Worm (Caenorhabditis elegans) whole organism, early embryonic: ENCODE results near the gene pole-2.

ENCODE experiments used
- B0310.2 ChIP-seq: sonication (generic microtip); optimal IDR thresholded peaks from 2 replicates; lab custom pipeline; 2016; ENCODE audit warnings: mild to moderate bottlenecking, missing genetic modification characterization, missing compliant biosample characterization
- F13C5.2 ChIP-seq: sonication (generic microtip); optimal IDR thresholded peaks from 2 replicates; lab custom pipeline; 2017; ENCODE audit warnings: mild to moderate bottlenecking, missing genetic modification characterization, inconsistent platforms, missing compliant biosample characterization
- aly-1 ChIP-seq: sonication (generic microtip); optimal IDR thresholded peaks from 2 replicates; lab custom pipeline; 2016; ENCODE audit warnings: missing genetic modification characterization, missing compliant biosample characterization
- ama-1 ChIP-seq: fragments of 150-350 bp; optimal IDR thresholded peaks from 2 replicates; lab custom pipeline; 2014
- ceh-13 ChIP-seq: fragments of 200-800 bp; sonication (Bioruptor generic); optimal IDR thresholded peaks from 2 replicates; lab custom pipeline; 2018; ENCODE audit warnings: mild to moderate bottlenecking, missing genetic modification characterization, missing compliant biosample characterization
- ceh-36 ChIP-seq: sonication (generic microtip); optimal IDR thresholded peaks from 2 replicates; lab custom pipeline; 2016; ENCODE audit warnings: missing genetic modification characterization, inconsistent platforms, missing compliant biosample characterization
- ets-7 ChIP-seq: sonication (generic microtip); optimal IDR thresholded peaks from 2 replicates; lab custom pipeline; 2016; ENCODE audit warnings: missing genotype, missing genetic modification characterization, missing compliant biosample characterization
- flt-1 ChIP-seq: fragments of 200-800 bp; sonication (Bioruptor generic); IDR thresholded peaks from 2 replicates; pipeline ENCODE4 v1.3.6; 2022; ENCODE audit warnings: missing genetic modification characterization, missing compliant biosample characterization
- hmbx-1 ChIP-seq: sonication (generic microtip); optimal IDR thresholded peaks from 2 replicates; lab custom pipeline; 2016; ENCODE audit warnings: mild to moderate bottlenecking, missing genetic modification characterization, missing compliant biosample characterization
- hmg-4 ChIP-seq: fragments of 200-800 bp; sonication (Bioruptor generic); optimal IDR thresholded peaks from 2 replicates; lab custom pipeline; 2018; ENCODE audit warnings: mild to moderate bottlenecking, missing genetic modification characterization, missing compliant biosample characterization
- hnd-1 ChIP-seq: sonication (generic microtip); optimal IDR thresholded peaks from 2 replicates; lab custom pipeline; 2016; ENCODE audit warnings: missing genetic modification characterization, missing compliant biosample characterization
- pes-1 ChIP-seq: fragments of 200-800 bp; sonication (Bioruptor generic); IDR thresholded peaks from 2 replicates; pipeline ENCODE4 v1.3.6; 2022; ENCODE audit warnings: missing genetic modification reagents, missing genetic modification characterization, missing compliant biosample characterization
- scrt-1 ChIP-seq: fragments of 200-800 bp; sonication (Bioruptor generic); IDR thresholded peaks from 2 replicates; pipeline ENCODE4 v1.3.6; 2022; ENCODE audit warnings: missing genetic modification characterization, missing compliant biosample characterization
- sea-1 ChIP-seq: fragments of 200-800 bp; sonication (Bioruptor generic); conservative IDR thresholded peaks from 2 replicates; pipeline ENCODE4 v1.3.6; 2022; ENCODE audit warnings: missing genetic modification characterization, missing compliant biosample characterization
- tbx-11 ChIP-seq: fragments of 200-800 bp; sonication (Bioruptor generic); IDR thresholded peaks from 2 replicates; pipeline ENCODE4 v1.3.6; 2022; ENCODE audit warnings: missing genetic modification characterization, missing compliant biosample characterization
- tbx-37 ChIP-seq: fragments of 200-800 bp; sonication (Bioruptor generic); conservative IDR thresholded peaks from 2 replicates; pipeline ENCODE4 v1.3.6; 2022; ENCODE audit warnings: missing genetic modification reagents, missing genetic modification characterization, missing compliant biosample characterization
- tra-4 ChIP-seq: sonication (generic microtip); optimal IDR thresholded peaks from 2 replicates; lab custom pipeline; 2017; ENCODE audit warnings: missing genetic modification characterization, missing compliant biosample characterization

Gene pole-2

ce11 chrIV:8651835-8652234 is 34.6 kb downstream of the pole-2 start, which contains the start of gene C49C8.8:
Gene C49C8.8, plus strand, starts transcription at chrIV:8652135.
- TF ChIP-seq flt-1 (GFP tag; lab: Robert Waterston, UW) (no peak), tbx-37 (GFP tag; lab: Robert Waterston, UW) (no peak), aly-1 (tag; lab: Kevin White, UChicago) (no peak), hmbx-1 (tag; lab: Kevin White, UChicago) (no peak), F13C5.2 (tag; lab: Kevin White, UChicago) (no peak), B0310.2 (tag; lab: Kevin White, UChicago) (no peak), tbx-11 (no peak), scrt-1 (GFP tag; lab: Robert Waterston, UW) (no peak), tra-4 (tag; lab: Kevin White, UChicago) (no peak), ama-1 (lab: Kevin White, UChicago) (no peak), sea-1 (GFP tag; lab: Robert Waterston, UW) (no peak), ceh-36 (tag; lab: Kevin White, UChicago) (no peak), ets-7 (tag; lab: Kevin White, UChicago) (no peak)

- TF ChIP-seq ceh-36 (tag; lab: Kevin White, UChicago) (no peak), tbx-11 (no peak), aly-1 (tag; lab: Kevin White, UChicago) (no peak), tbx-37 (GFP tag; lab: Robert Waterston, UW) (no peak), tra-4 (tag; lab: Kevin White, UChicago) (no peak), ets-7 (tag; lab: Kevin White, UChicago) (no peak), ceh-13 (GFP tag; lab: Kevin White, UChicago) (no peak), sea-1 (GFP tag; lab: Robert Waterston, UW) (no peak), hnd-1 (tag; lab: Kevin White, UChicago) (no peak), pes-1 (GFP tag; lab: Robert Waterston, UW) (no peak), ama-1 (lab: Kevin White, UChicago) (no peak), hmbx-1 (tag; lab: Kevin White, UChicago) (no peak)
Observed at ce11 chrIV:8650696-8651095, 35.7 kb downstream of the pole-2 start, which contains the start of gene C49C8.2. Gene C49C8.2, plus strand, starts transcription at chrIV:8651088.

DNA sequence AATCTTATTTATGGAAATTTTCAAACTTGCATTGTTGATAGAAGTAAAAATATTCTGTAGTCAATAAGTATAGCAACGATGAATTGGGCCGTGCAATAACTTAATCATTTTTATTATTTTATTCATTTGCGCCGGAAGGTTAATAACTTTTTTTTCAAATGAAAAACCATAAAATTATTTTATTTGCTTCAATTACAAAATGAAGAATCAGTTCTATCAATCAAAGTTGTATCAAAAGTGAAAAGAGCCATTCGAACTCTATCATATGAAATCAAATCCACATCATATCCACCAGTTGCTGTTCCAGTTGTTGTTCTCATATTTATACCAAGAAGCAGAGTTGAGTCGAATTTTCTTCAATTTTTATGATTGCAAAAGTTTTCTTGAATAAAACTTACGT is 37.9 kb downstream of the pole-2 start, which contains the start of gene cyp-33E1:
cyp-33E1 (minus strand) TSS at position 101 of the 400 bp plus-strand sequence.
- TF ChIP-seq pes-1 (GFP tag; lab: Robert Waterston, UW) (no peak), B0310.2 (tag; lab: Kevin White, UChicago) (no peak), ceh-13 (GFP tag; lab: Kevin White, UChicago) (no peak), hmg-4 (GFP tag; lab: Kevin White, UChicago) (no peak), tbx-37 (GFP tag; lab: Robert Waterston, UW) (no peak), flt-1 (GFP tag; lab: Robert Waterston, UW) (no peak), hnd-1 (tag; lab: Kevin White, UChicago) (no peak), scrt-1 (GFP tag; lab: Robert Waterston, UW) (no peak)

- TF ChIP-seq B0310.2 (tag; lab: Kevin White, UChicago) = no peak
- no peak for TF ChIP-seq aly-1 (tag; lab: Kevin White, UChicago)
- TF ChIP-seq tbx-11 = no peak
- no peak for TF ChIP-seq scrt-1 (GFP tag; lab: Robert Waterston, UW)
- no peak for TF ChIP-seq tbx-37 (GFP tag; lab: Robert Waterston, UW)
- no peak for TF ChIP-seq F13C5.2 (tag; lab: Kevin White, UChicago)
- no peak for TF ChIP-seq hmbx-1 (tag; lab: Kevin White, UChicago)
Observed at ce11 chrIV:8644432-8644831, 42.0 kb downstream of the pole-2 start, which contains the start of gene C49C8.3. Gene C49C8.3, plus strand, starts transcription at chrIV:8644732.

- no peak for TF ChIP-seq ama-1 (lab: Kevin White, UChicago)
- no peak for TF ChIP-seq aly-1 (tag; lab: Kevin White, UChicago)
- no peak for TF ChIP-seq ets-7 (tag; lab: Kevin White, UChicago)
- TF ChIP-seq tbx-11 = no peak
- no peak for TF ChIP-seq tbx-37 (GFP tag; lab: Robert Waterston, UW)
- TF ChIP-seq tra-4 (tag; lab: Kevin White, UChicago) = no peak
- TF ChIP-seq sea-1 (GFP tag; lab: Robert Waterston, UW) = no peak
- TF ChIP-seq scrt-1 (GFP tag; lab: Robert Waterston, UW) = no peak
- no peak for TF ChIP-seq B0310.2 (tag; lab: Kevin White, UChicago)
- TF ChIP-seq hmg-4 (GFP tag; lab: Kevin White, UChicago) = no peak
Observed at ce11 chrIV:8638761-8639160, 47.6 kb downstream of the pole-2 start, which contains the start of gene F42A9.9. Gene F42A9.9, minus strand, starts transcription at chrIV:8638861.
